Worm (Caenorhabditis elegans) whole organism, L4 larva: ENCODE data around the gene iscu-1.

ENCODE experiments used
- ces-1 ChIP-seq: fragments of 150-350 bp; sonication (generic microtip); optimal IDR thresholded peaks from 4 replicates; lab custom pipeline; 2014; ENCODE audit warnings: missing biosample characterization, missing genetic modification reagents, missing genetic modification characterization
- dmd-9 ChIP-seq: fragments of 200-800 bp; sonication (Bioruptor generic); IDR thresholded peaks from 2 replicates; pipeline ENCODE4 v1.3.6; 2022; ENCODE audit warnings: missing genetic modification reagents, missing genetic modification characterization, missing compliant biosample characterization
- fos-1 ChIP-seq: fragments of 150-350 bp; optimal IDR thresholded peaks from 2 replicates; lab custom pipeline; 2014; ENCODE audit warnings: missing biosample characterization, missing genetic modification characterization
- jun-1 ChIP-seq: fragments of 150-350 bp; optimal IDR thresholded peaks from 2 replicates; lab custom pipeline; 2014; ENCODE audit warnings: missing biosample characterization, missing genetic modification reagents, missing genetic modification characterization
- lin-15B ChIP-seq: fragments of 150-350 bp; sonication (generic microtip); optimal IDR thresholded peaks from 3 replicates; lab custom pipeline; 2014; ENCODE audit warnings: missing biosample characterization, missing genetic modification characterization
- nhr-28 ChIP-seq: fragments of 150-350 bp; optimal IDR thresholded peaks from 2 replicates; lab custom pipeline; 2014; ENCODE audit warnings: missing biosample characterization, missing genetic modification characterization
- set-16 ChIP-seq: fragments of 200-800 bp; sonication (Bioruptor generic); IDR thresholded peaks from 2 replicates; pipeline ENCODE4 v1.3.6; 2022; ENCODE audit warnings: missing genetic modification reagents, missing genetic modification characterization, missing compliant biosample characterization
- tag-97 ChIP-seq: fragments of 200-800 bp; sonication (Bioruptor generic); IDR thresholded peaks from 2 replicates; pipeline ENCODE4 v1.3.6; 2022; ENCODE audit warnings: missing genetic modification characterization, missing compliant biosample characterization

DNA sequence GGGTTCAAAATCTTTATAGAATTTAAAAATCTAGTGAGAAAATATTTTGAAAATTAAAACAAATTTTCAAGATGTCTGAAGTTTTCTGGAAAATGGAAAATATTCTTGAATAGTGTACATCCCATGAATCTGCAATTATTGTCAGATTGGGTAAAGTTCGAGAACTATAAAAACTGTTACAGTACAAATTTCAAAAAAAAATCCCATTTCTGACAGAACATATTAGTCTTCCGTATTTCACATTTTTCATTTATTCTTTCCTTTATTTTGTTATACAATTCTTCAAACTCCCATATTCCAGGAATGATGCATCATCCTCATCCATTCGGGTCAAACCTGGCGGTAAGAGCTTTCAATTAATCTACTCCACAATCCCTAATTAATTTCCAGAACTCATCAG is 33.7 kb upstream of the iscu-1 start, which contains the start of gene sorb-1:
- TF ChIP-seq nhr-28 (tag; lab: Kevin White, UChicago) (no peak), tag-97 (GFP tag; lab: Robert Waterston, UW) (no peak), jun-1 (tag; lab: Kevin White, UChicago) (no peak), set-16 (GFP tag; lab: Robert Waterston, UW) (no peak), lin-15B (tag; lab: Kevin White, UChicago) (no peak), ces-1 (GFP tag; lab: Kevin White, UChicago) (no peak), fos-1 (tag; lab: Kevin White, UChicago) (no peak), dmd-9 (no peak)
